Fruit fly (Drosophila melanogaster) whole organism, embryonic: ENCODE data around the gene CG10252.

Experiments used
- ATbp ChIP-seq: fragments of 200-800 bp; sonication (Bioruptor generic); optimal IDR thresholded peaks from 2 replicates; lab custom pipeline; 2017; ENCODE audit warnings: missing biosample characterization, mild to moderate bottlenecking, missing genetic modification characterization, missing genetic modification reagents
- B-H2 ChIP-seq: fragments of 200-800 bp; sonication (Bioruptor generic); optimal IDR thresholded peaks from 2 replicates; lab custom pipeline; 2018; ENCODE audit warnings: missing biosample characterization, mild to moderate bottlenecking, missing genetic modification characterization
- CG10147 ChIP-seq: fragments of 200-800 bp; sonication (Bioruptor generic); optimal IDR thresholded peaks from 2 replicates; lab custom pipeline; 2019; ENCODE audit warnings: missing biosample characterization, mild to moderate bottlenecking, missing genetic modification characterization, moderate library complexity
- CG11456 ChIP-seq: fragments of 200-800 bp; sonication (Bioruptor generic); IDR thresholded peaks from 3 replicates; pipeline ENCODE4 v1.3.6; 2022; ENCODE audit warnings: missing biosample characterization, missing genetic modification characterization
- CG12659 ChIP-seq: fragments of 200-800 bp; sonication (Bioruptor generic); optimal IDR thresholded peaks from 3 replicates; lab custom pipeline; 2017; ENCODE audit warnings: mild to moderate bottlenecking, missing biosample characterization, missing genetic modification reagents, missing genetic modification characterization
- CG13123 ChIP-seq: fragments of 200-800 bp; sonication (Bioruptor generic); optimal IDR thresholded peaks from 2 replicates; lab custom pipeline; 2016; ENCODE audit warnings: missing biosample characterization, missing genetic modification characterization
- CG13287 ChIP-seq: fragments of 200-800 bp; sonication (Bioruptor generic); IDR thresholded peaks from 2 replicates; pipeline ENCODE4 v1.3.6; 2022; ENCODE audit warnings: missing biosample characterization, missing genetic modification characterization; ENCODE audit not compliant: partially characterized antibody
- CG2678 ChIP-seq: fragments of 200-800 bp; sonication (Bioruptor generic); optimal IDR thresholded peaks from 3 replicates; lab custom pipeline; 2019; ENCODE audit warnings: missing biosample characterization, mild to moderate bottlenecking, missing genetic modification characterization, moderate library complexity
- CG2875 ChIP-seq: fragments of 200-800 bp; sonication (Bioruptor generic); optimal IDR thresholded peaks from 2 replicates; lab custom pipeline; 2017; ENCODE audit warnings: missing biosample characterization, mild to moderate bottlenecking, missing genetic modification characterization, missing genetic modification reagents
- CG34224 ChIP-seq: fragments of 200-800 bp; sonication (Bioruptor generic); IDR thresholded peaks from 3 replicates; pipeline ENCODE4 v1.3.6; 2022; ENCODE audit warnings: missing biosample characterization, missing genetic modification characterization; ENCODE audit not compliant: partially characterized antibody
- CG34376 ChIP-seq: fragments of 200-800 bp; sonication (Bioruptor generic); optimal IDR thresholded peaks from 2 replicates; lab custom pipeline; 2018; ENCODE audit warnings: missing biosample characterization, mild to moderate bottlenecking, missing genetic modification characterization
- CG3995 ChIP-seq: fragments of 200-800 bp; sonication (Bioruptor generic); optimal IDR thresholded peaks from 3 replicates; lab custom pipeline; 2016; ENCODE audit warnings: missing biosample characterization, missing genetic modification characterization
- CG4730 ChIP-seq: fragments of 200-800 bp; sonication (Bioruptor generic); IDR thresholded peaks from 2 replicates; pipeline ENCODE4 v1.3.6; 2022; ENCODE audit warnings: missing biosample characterization, missing genetic modification characterization
- CG6654 ChIP-seq: fragments of 200-800 bp; sonication (Bioruptor generic); optimal IDR thresholded peaks from 2 replicates; lab custom pipeline; 2017; ENCODE audit warnings: missing biosample characterization, mild to moderate bottlenecking, missing genetic modification characterization
- CG7928 ChIP-seq: fragments of 200-800 bp; sonication (Bioruptor generic); optimal IDR thresholded peaks from 2 replicates; lab custom pipeline; 2017; ENCODE audit warnings: missing biosample characterization, mild to moderate bottlenecking, missing genetic modification characterization
- CG8359 ChIP-seq: fragments of 200-800 bp; sonication (Bioruptor generic); optimal IDR thresholded peaks from 2 replicates; lab custom pipeline; 2017; ENCODE audit warnings: missing biosample characterization, mild to moderate bottlenecking, missing genetic modification characterization, borderline replicate concordance
- CG9932 ChIP-seq: fragments of 200-800 bp; sonication (Bioruptor generic); IDR thresholded peaks from 2 replicates; pipeline ENCODE4 v1.3.6; 2022; ENCODE audit warnings: missing biosample characterization, missing genetic modification characterization
- CHES-1-like ChIP-seq: fragments of 200-800 bp; sonication (Bioruptor generic); optimal IDR thresholded peaks from 2 replicates; lab custom pipeline; 2016; ENCODE audit warnings: missing biosample characterization, missing genetic modification characterization
- D ChIP-seq, 2 experiments: fragments of 200-800 bp in 1 of 2; fragments of >200 bp in 1 of 2; sonication (Bioruptor generic) in 1 of 2; optimal IDR thresholded peaks; 2 replicates in 1 of 2; 3 replicates in 1 of 2; lab custom pipeline; 2017; ENCODE audit warnings: mild to moderate bottlenecking in 1 of 2, missing biosample characterization in 1 of 2, missing genetic modification characterization in 1 of 2, missing genetic modification reagents in 1 of 2
- E2f1 ChIP-seq: fragments of 200-800 bp; sonication (Bioruptor generic); IDR thresholded peaks from 2 replicates; pipeline ENCODE4 v1.3.6; 2022; ENCODE audit warnings: missing biosample characterization, missing genetic modification characterization
- Ets65A ChIP-seq: fragments of 200-800 bp; sonication (Bioruptor generic); peaks from one replicate; lab custom pipeline; 2016; ENCODE audit warnings: missing biosample characterization, missing genetic modification characterization
- Oaz ChIP-seq: fragments of 200-800 bp; sonication (Bioruptor generic); IDR thresholded peaks from 2 replicates; pipeline ENCODE4 v1.3.6; 2022; ENCODE audit warnings: missing biosample characterization, missing genetic modification characterization
- Oli ChIP-seq: fragments of 200-800 bp; sonication (Bioruptor generic); optimal IDR thresholded peaks from 2 replicates; lab custom pipeline; 2018; ENCODE audit warnings: missing biosample characterization, mild to moderate bottlenecking, missing genetic modification characterization, moderate library complexity
- ara ChIP-seq: fragments of 200-800 bp; sonication (Bioruptor generic); IDR thresholded peaks from 2 replicates; pipeline ENCODE4 v1.3.6; 2022; ENCODE audit warnings: missing biosample characterization, missing genetic modification characterization
- bigmax ChIP-seq: fragments of 200-800 bp; sonication (Bioruptor generic); optimal IDR thresholded peaks from 2 replicates; lab custom pipeline; 2018; ENCODE audit warnings: missing biosample characterization, mild to moderate bottlenecking, missing genetic modification characterization
- chif ChIP-seq, 2 experiments: fragments of 200-800 bp; sonication (Bioruptor generic); optimal IDR thresholded peaks; 3 replicates each; lab custom pipeline; 2016; ENCODE audit warnings: missing biosample characterization in 2 of 2, missing genetic modification characterization in 2 of 2
- cwo ChIP-seq: fragments of 200-800 bp; sonication (Bioruptor generic); optimal IDR thresholded peaks from 3 replicates; lab custom pipeline; 2017; ENCODE audit warnings: missing biosample characterization, missing genetic modification characterization, mild to moderate bottlenecking, moderate library complexity, missing genetic modification reagents
- dysf ChIP-seq: fragments of 200-800 bp; sonication (Bioruptor generic); IDR thresholded peaks from 3 replicates; pipeline ENCODE4 v1.3.6; 2022; ENCODE audit warnings: missing biosample characterization, missing genetic modification characterization
- grn ChIP-seq: fragments of 200-800 bp; sonication (Bioruptor generic); optimal IDR thresholded peaks from 3 replicates; lab custom pipeline; 2017; ENCODE audit warnings: missing biosample characterization, missing genetic modification characterization
- lbe ChIP-seq: fragments of 200-800 bp; sonication (Bioruptor generic); optimal IDR thresholded peaks from 2 replicates; lab custom pipeline; 2016; ENCODE audit warnings: missing biosample characterization, mild to moderate bottlenecking, missing genetic modification characterization
- pzg ChIP-seq: fragments of 200-800 bp; sonication (Bioruptor generic); optimal IDR thresholded peaks from 3 replicates; lab custom pipeline; 2018; ENCODE audit warnings: missing biosample characterization, mild to moderate bottlenecking, missing genetic modification characterization, moderate library complexity
- salm ChIP-seq: fragments of 200-800 bp; sonication (Bioruptor generic); optimal IDR thresholded peaks from 2 replicates; lab custom pipeline; 2018; ENCODE audit warnings: missing biosample characterization, mild to moderate bottlenecking, missing genetic modification characterization
- sob ChIP-seq: fragments of 200-800 bp; sonication (Bioruptor generic); IDR thresholded peaks from 2 replicates; pipeline ENCODE4 v1.3.6; 2022; ENCODE audit warnings: missing biosample characterization, missing genetic modification characterization
- tup ChIP-seq: fragments of 200-800 bp; sonication (Bioruptor generic); optimal IDR thresholded peaks from 2 replicates; lab custom pipeline; 2016; ENCODE audit warnings: missing biosample characterization, mild to moderate bottlenecking, missing genetic modification characterization, moderate library complexity
- wor ChIP-seq: fragments of 200-800 bp; sonication (Bioruptor generic); IDR thresholded peaks from 2 replicates; pipeline ENCODE4 v1.3.6; 2022; ENCODE audit warnings: missing biosample characterization, missing genetic modification characterization
- yki ChIP-seq: fragments of >200 bp; optimal IDR thresholded peaks from 3 replicates; lab custom pipeline; 2018

CG10252 gene

DNA sequence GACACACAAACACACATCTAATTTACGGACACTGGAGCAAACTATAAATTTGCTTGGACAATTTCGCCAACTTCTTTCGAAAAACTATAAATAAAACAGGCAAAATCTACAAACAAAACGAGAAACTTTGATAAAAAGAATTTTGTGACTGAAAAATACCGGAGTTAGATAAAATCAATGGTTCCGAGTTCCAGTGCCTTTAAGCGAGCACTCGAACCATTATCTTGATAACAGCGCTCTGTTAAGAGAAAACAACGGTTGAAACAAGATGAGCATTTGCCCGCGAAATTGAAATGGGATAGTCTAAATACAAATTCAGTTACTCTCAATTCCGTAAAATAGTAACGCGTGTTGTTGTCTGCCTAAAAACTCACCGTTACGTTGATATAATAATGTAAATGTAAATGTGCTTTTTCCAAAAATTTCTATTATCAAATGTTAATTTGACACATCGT is 1.4 kb downstream of the CG10252 start, which contains the start of gene CG10254 (continued):
- TF ChIP-seq lbe (no peak), CG3995 (GFP tag; lab: Kevin White, UChicago) (peak; percentile 50), grn (GFP tag; lab: Kevin White, UChicago) (peak; percentile 95), salm (no peak), bigmax (GFP tag; lab: Kevin White, UChicago) (peak; percentile 55), pzg (GFP tag; lab: Kevin White, UChicago) (peak; percentile 59), CG13287 (GFP tag; lab: Robert Waterston, UW) (peak; percentile 34; the same call in 1 of the 2 replicates), CG12659 (peak; percentile 35), CG7928 (GFP tag; lab: Kevin White, UChicago) (peak; percentile 33)
- TF ChIP-seq, all 482 proteins: peak for 31

DNA sequence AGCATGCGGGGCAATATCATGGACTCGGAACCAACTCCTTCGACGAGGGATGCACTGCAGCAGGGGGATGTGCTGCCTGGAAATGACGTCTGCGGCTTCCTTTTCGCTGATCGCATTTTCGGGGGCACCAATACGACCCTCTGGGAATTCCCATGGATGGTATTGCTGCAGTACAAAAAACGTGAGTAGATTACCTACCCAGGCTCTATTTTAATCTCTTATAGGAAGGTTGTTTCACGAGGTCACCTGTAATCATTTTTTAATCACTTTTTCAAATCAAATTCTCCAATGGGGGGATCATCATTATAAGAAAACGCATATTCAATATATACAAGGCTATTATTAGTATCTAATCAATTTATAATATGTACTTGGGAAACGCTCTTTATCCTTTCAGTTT is 9.1 kb downstream of the CG10252 start:
- no peak for TF ChIP-seq CG4730 (GFP tag; lab: Robert Waterston, UW)
- peak; percentile 70 for TF ChIP-seq Ets65A

DNA sequence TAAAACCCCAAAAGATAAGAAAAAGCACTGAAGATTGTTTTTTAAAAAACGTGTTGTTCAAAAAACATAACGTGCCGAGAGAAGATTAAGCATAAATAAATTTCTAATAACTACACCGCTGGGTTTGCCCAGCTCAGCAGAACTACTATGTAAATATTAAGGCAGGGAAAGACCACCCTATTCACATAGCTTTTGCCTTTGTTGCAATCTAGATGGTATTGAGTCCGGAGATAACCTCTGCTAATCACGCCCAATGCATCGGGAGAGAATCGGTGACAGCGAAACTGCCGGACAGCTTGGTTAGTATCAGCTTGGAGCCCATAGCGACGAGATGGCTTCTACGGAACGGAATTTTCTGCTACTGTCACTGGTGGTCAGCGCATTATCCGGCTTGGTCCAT is 10.1 kb downstream of the CG10252 start, which contains the start of gene SPE:
Gene SPE (plus strand): TSS at position 301 of the 400 bp plus-strand sequence.
- TF ChIP-seq CG8359 (GFP tag; lab: Kevin White, UChicago) (no peak), cwo (GFP tag; lab: Kevin White, UChicago) (no peak), CG34376 (peak; percentile 9), CG9932 (no peak), dysf (GFP tag; lab: Robert Waterston, UW) (no peak)

DNA sequence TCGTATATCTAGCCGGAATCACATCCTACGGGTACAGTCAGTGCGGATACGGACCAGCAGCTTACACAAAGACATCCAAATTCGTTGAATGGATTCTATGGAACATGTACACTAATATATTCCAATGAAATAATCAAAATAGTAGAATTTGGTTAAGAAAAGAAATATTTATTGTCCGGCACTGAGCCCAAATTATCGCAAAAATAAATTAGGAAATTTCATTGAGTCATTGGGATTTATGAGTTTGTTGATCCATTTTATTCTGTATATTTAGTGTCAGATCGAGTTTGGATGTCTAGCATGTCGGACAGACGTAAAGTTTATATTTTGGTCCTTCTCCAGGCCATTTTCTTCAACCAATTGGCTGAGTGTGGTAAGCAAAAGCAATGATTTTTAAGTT is 12.3 kb downstream of the CG10252 start, which contains the start of gene CG18754:
Gene CG18754 (plus strand): TSS at position 301 of the 400 bp plus-strand sequence.
- TF ChIP-seq tup (GFP tag; lab: Kevin White, UChicago), result no peak
- TF ChIP-seq chif (GFP tag; optimal IDR thresholded peaks at IDR 0.05; lab: Kevin White, UChicago), result no peak
- no peak for TF ChIP-seq CG11456 (GFP tag; lab: Robert Waterston, UW)
- TF ChIP-seq CHES-1-like, result no peak
- no peak for TF ChIP-seq E2f1 (GFP tag; lab: Robert Waterston, UW)
- TF ChIP-seq ATbp (GFP tag; lab: Kevin White, UChicago), result no peak
- TF ChIP-seq ara, result no peak
- TF ChIP-seq CG34224 (GFP tag; lab: Robert Waterston, UW), result no peak
- TF ChIP-seq Oli (tag; lab: Kevin White, UChicago), result no peak
- TF ChIP-seq CG10147 (GFP tag; lab: Kevin White, UChicago), result no peak
- TF ChIP-seq CG6654 (GFP tag; lab: Kevin White, UChicago), result no peak
- TF ChIP-seq CG2875 (GFP tag; lab: Kevin White, UChicago), result no peak

DNA sequence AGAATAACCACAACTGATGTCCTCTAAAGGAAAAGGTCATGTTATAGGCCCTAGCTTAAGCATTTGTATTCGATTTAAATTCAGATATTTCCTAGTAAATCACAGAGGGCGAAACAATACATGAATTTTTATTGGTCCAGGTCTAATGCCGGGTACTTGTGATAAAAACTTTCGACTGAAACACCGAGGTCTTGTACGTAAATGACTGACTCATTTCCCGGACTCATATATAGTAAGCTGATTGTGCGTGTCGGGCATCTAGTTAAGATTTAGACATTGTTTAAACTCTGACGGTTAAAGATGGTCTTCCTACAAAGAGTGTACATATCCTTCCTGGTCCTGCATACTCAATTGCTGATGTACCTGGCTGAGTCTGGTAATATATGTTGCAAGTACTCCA is 13.8 kb downstream of the CG10252 start, which contains the start of gene CG16710:
Gene CG16710 (plus strand): TSS at position 301 of the 400 bp plus-strand sequence.
- TF ChIP-seq wor (no peak), Oaz (no peak), CG13123 (GFP tag; lab: Kevin White, UChicago) (no peak), CG11456 (GFP tag; lab: Robert Waterston, UW) (no peak), sob (GFP tag; lab: Robert Waterston, UW) (no peak), B-H2 (GFP tag; lab: Kevin White, UChicago) (no peak), CG3995 (GFP tag; lab: Kevin White, UChicago) (no peak), yki (no peak), CG2678 (tag; lab: Kevin White, UChicago) (no peak), D (optimal IDR thresholded peaks at IDR 0.05; lab: Kevin White, UChicago) (no peak), D (GFP tag; optimal IDR thresholded peaks at IDR 0.05; lab: Kevin White, UChicago) (no peak)
